Worm (Caenorhabditis elegans) whole organism, young adult: ENCODE results near the gene ccdc-149.

Experiments
- B0035.1 ChIP-seq: sonication (generic microtip); optimal IDR thresholded peaks from 2 replicates; lab custom pipeline; 2016; ENCODE audit warnings: missing genetic modification characterization, mild to moderate bottlenecking, missing compliant biosample characterization, missing genotype, missing genetic modification reagents
- F23B12.7 ChIP-seq: sonication (generic microtip); optimal IDR thresholded peaks from 2 replicates; lab custom pipeline; 2017; ENCODE audit warnings: missing genetic modification characterization, mild to moderate bottlenecking, missing compliant biosample characterization, antibody characterized with exemption, moderate library complexity; ENCODE audit not compliant: insufficient read depth
- F33H1.4 ChIP-seq: fragments of 200-800 bp; sonication (Bioruptor generic); IDR thresholded peaks from 2 replicates; pipeline ENCODE4 v1.3.6; 2022; ENCODE audit warnings: missing genetic modification reagents, missing genetic modification characterization, missing compliant biosample characterization
- F37B4.10 ChIP-seq: fragments of 200-800 bp; sonication (Bioruptor generic); IDR thresholded peaks from 2 replicates; pipeline ENCODE4 v1.3.6; 2022; ENCODE audit warnings: missing genetic modification characterization, missing compliant biosample characterization
- F52B5.7 ChIP-seq: sonication (generic microtip); optimal IDR thresholded peaks from 2 replicates; lab custom pipeline; 2016; ENCODE audit warnings: mild to moderate bottlenecking, missing genetic modification characterization, missing compliant biosample characterization
- K11D2.4 ChIP-seq: fragments of 200-800 bp; sonication (Bioruptor generic); IDR thresholded peaks from 2 replicates; pipeline ENCODE4 v1.3.6; 2022; ENCODE audit warnings: missing genetic modification reagents, missing genetic modification characterization, missing compliant biosample characterization
- K12H6.12 ChIP-seq: fragments of 200-800 bp; sonication (Bioruptor generic); optimal IDR thresholded peaks from 2 replicates; lab custom pipeline; 2018; ENCODE audit warnings: mild to moderate bottlenecking, missing genetic modification characterization, missing compliant biosample characterization
- Y53F4B.3 ChIP-seq: fragments of 200-800 bp; sonication (Bioruptor generic); IDR thresholded peaks from 2 replicates; pipeline ENCODE4 v1.3.6; 2022; ENCODE audit warnings: missing genetic modification reagents, missing genetic modification characterization, missing compliant biosample characterization
- ZK185.1 ChIP-seq: sonication (generic microtip); optimal IDR thresholded peaks from 2 replicates; lab custom pipeline; 2016; ENCODE audit warnings: mild to moderate bottlenecking, missing genetic modification characterization, missing compliant biosample characterization; ENCODE audit not compliant: poor library complexity, severe bottlenecking
- atf-7 ChIP-seq: sonication (generic microtip); optimal IDR thresholded peaks from 2 replicates; lab custom pipeline; 2017; ENCODE audit warnings: mild to moderate bottlenecking, missing genetic modification characterization, missing compliant biosample characterization
- athp-1 ChIP-seq: sonication (generic microtip); optimal IDR thresholded peaks from 2 replicates; lab custom pipeline; 2017; ENCODE audit warnings: mild to moderate bottlenecking, missing genetic modification characterization, missing compliant biosample characterization
- attf-3 ChIP-seq: fragments of 200-800 bp; sonication (Bioruptor generic); conservative IDR thresholded peaks from 2 replicates; pipeline ENCODE4 v1.3.6; 2022; ENCODE audit warnings: missing genetic modification reagents, missing genetic modification characterization, missing compliant biosample characterization
- attf-5 ChIP-seq: fragments of 200-800 bp; sonication (Bioruptor generic); optimal IDR thresholded peaks from 2 replicates; lab custom pipeline; 2018; ENCODE audit warnings: mild to moderate bottlenecking, missing genetic modification characterization, missing compliant biosample characterization
- bed-1 ChIP-seq: fragments of 200-800 bp; sonication (Bioruptor generic); IDR thresholded peaks from 2 replicates; pipeline ENCODE4 v1.3.6; 2022; ENCODE audit warnings: missing genetic modification reagents, missing genetic modification characterization, missing compliant biosample characterization
- bed-2 ChIP-seq: fragments of 200-800 bp; sonication (Bioruptor generic); IDR thresholded peaks from 2 replicates; pipeline ENCODE4 v1.3.6; 2022; ENCODE audit warnings: missing genetic modification reagents, missing genetic modification characterization, missing compliant biosample characterization
- cebp-1 ChIP-seq, 2 experiments: fragments of 200-800 bp in 1 of 2; sonication (Bioruptor generic) in 1 of 2; sonication (generic microtip) in 1 of 2; IDR thresholded peaks in 1 of 2; optimal IDR thresholded peaks in 1 of 2; 2 replicates each; pipeline versions ENCODE4 v1.3.6 to Lab custom; 2017 to 2022; ENCODE audit warnings: missing compliant biosample characterization in 2 of 2, missing genetic modification characterization in 2 of 2, mild to moderate bottlenecking in 1 of 2, missing genetic modification reagents in 1 of 2, moderate library complexity in 1 of 2
- chd-7 ChIP-seq: sonication (generic microtip); optimal IDR thresholded peaks from 2 replicates; lab custom pipeline; 2016; ENCODE audit warnings: mild to moderate bottlenecking, missing genetic modification characterization, moderate library complexity, missing compliant biosample characterization
- dpl-1 ChIP-seq: fragments of 150-350 bp; optimal IDR thresholded peaks from 2 replicates; lab custom pipeline; 2014; ENCODE audit warnings: missing biosample characterization, missing genetic modification reagents, missing genetic modification characterization
- egl-18 ChIP-seq: fragments of 200-800 bp; sonication (Bioruptor generic); IDR thresholded peaks from 2 replicates; pipeline ENCODE4 v1.3.6; 2022; ENCODE audit warnings: missing genetic modification reagents, missing genetic modification characterization, missing compliant biosample characterization
- ekl-4 ChIP-seq: fragments of 200-800 bp; sonication (Bioruptor generic); IDR thresholded peaks from 2 replicates; pipeline ENCODE4 v1.3.6; 2022; ENCODE audit warnings: missing genetic modification reagents, missing genetic modification characterization, missing compliant biosample characterization
- gei-17 ChIP-seq: fragments of 200-800 bp; sonication (Bioruptor generic); optimal IDR thresholded peaks from 2 replicates; lab custom pipeline; 2018; ENCODE audit warnings: mild to moderate bottlenecking, missing genetic modification characterization, missing compliant biosample characterization
- hmg-1.2 ChIP-seq: fragments of 200-800 bp; sonication (Bioruptor generic); IDR thresholded peaks from 2 replicates; pipeline ENCODE4 v1.3.6; 2022; ENCODE audit warnings: missing genetic modification reagents, missing genetic modification characterization, missing compliant biosample characterization
- let-607 ChIP-seq, 2 experiments: fragments of 200-800 bp in 1 of 2; sonication (Bioruptor generic) in 1 of 2; sonication (generic microtip) in 1 of 2; optimal IDR thresholded peaks; 2 replicates each; lab custom pipeline; 2016 to 2018; ENCODE audit warnings: mild to moderate bottlenecking in 2 of 2, missing compliant biosample characterization in 2 of 2, missing genetic modification characterization in 2 of 2, moderate library complexity in 2 of 2, missing genotype in 1 of 2
- lin-26 ChIP-seq: fragments of 200-800 bp; sonication (Bioruptor generic); IDR thresholded peaks from 2 replicates; pipeline ENCODE4 v1.3.6; 2022; ENCODE audit warnings: missing genetic modification reagents, missing genetic modification characterization, missing compliant biosample characterization
- lin-40 ChIP-seq: sonication (generic microtip); optimal IDR thresholded peaks from 2 replicates; lab custom pipeline; 2016; ENCODE audit warnings: missing genetic modification characterization, mild to moderate bottlenecking, missing compliant biosample characterization, missing genotype, missing genetic modification reagents
- lsl-1 ChIP-seq: fragments of 200-800 bp; sonication (Bioruptor generic); optimal IDR thresholded peaks from 2 replicates; lab custom pipeline; 2018; ENCODE audit warnings: mild to moderate bottlenecking, missing genetic modification characterization, moderate library complexity, missing compliant biosample characterization
- mcd-1 ChIP-seq: fragments of 200-800 bp; sonication (Bioruptor generic); IDR thresholded peaks from 2 replicates; pipeline ENCODE4 v1.3.6; 2022; ENCODE audit warnings: missing genetic modification reagents, missing genetic modification characterization, missing compliant biosample characterization
- nfya-2 ChIP-seq: fragments of 200-800 bp; sonication (Bioruptor generic); IDR thresholded peaks from 2 replicates; pipeline ENCODE4 v1.3.6; 2022; ENCODE audit warnings: missing genetic modification reagents, missing genetic modification characterization, missing compliant biosample characterization
- nfyb-1 ChIP-seq: fragments of 200-800 bp; sonication (Bioruptor generic); IDR thresholded peaks from 2 replicates; pipeline ENCODE4 v1.3.6; 2022; ENCODE audit warnings: missing genetic modification reagents, missing genetic modification characterization, missing compliant biosample characterization
- nhr-27 ChIP-seq: fragments of 200-800 bp; sonication (Bioruptor generic); optimal IDR thresholded peaks from 2 replicates; lab custom pipeline; 2018; ENCODE audit warnings: mild to moderate bottlenecking, missing genetic modification characterization, moderate library complexity, missing compliant biosample characterization
- nhr-80 ChIP-seq: sonication (generic microtip); optimal IDR thresholded peaks from 2 replicates; lab custom pipeline; 2016; ENCODE audit warnings: missing genetic modification characterization, missing compliant biosample characterization
- repo-1 ChIP-seq: sonication (generic microtip); optimal IDR thresholded peaks from 2 replicates; lab custom pipeline; 2017; ENCODE audit warnings: mild to moderate bottlenecking, missing genetic modification characterization, missing compliant biosample characterization
- sdz-38 ChIP-seq: sonication (generic microtip); optimal IDR thresholded peaks from 2 replicates; lab custom pipeline; 2016; ENCODE audit warnings: missing genotype, missing genetic modification characterization, missing compliant biosample characterization
- snpc-3.4 ChIP-seq: sonication (generic microtip); optimal IDR thresholded peaks from 2 replicates; lab custom pipeline; 2017; ENCODE audit warnings: missing genetic modification characterization, mild to moderate bottlenecking, missing compliant biosample characterization, antibody characterized with exemption, moderate library complexity, missing genotype, missing genetic modification reagents
- somi-1 ChIP-seq: fragments of 200-800 bp; sonication (Bioruptor generic); optimal IDR thresholded peaks from 2 replicates; lab custom pipeline; 2018; ENCODE audit warnings: mild to moderate bottlenecking, missing genetic modification characterization, missing compliant biosample characterization
- sptf-2 ChIP-seq: fragments of 200-800 bp; sonication (Bioruptor generic); optimal IDR thresholded peaks from 2 replicates; lab custom pipeline; 2018; ENCODE audit warnings: mild to moderate bottlenecking, missing genetic modification characterization, missing compliant biosample characterization
- tbp1 ChIP-seq: fragments of 200-800 bp; sonication (Bioruptor generic); optimal IDR thresholded peaks from 2 replicates; lab custom pipeline; 2018; ENCODE audit warnings: mild to moderate bottlenecking, missing genetic modification characterization, missing compliant biosample characterization
- tlf-1 ChIP-seq: fragments of 200-800 bp; sonication (Bioruptor generic); optimal IDR thresholded peaks from 2 replicates; lab custom pipeline; 2018; ENCODE audit warnings: mild to moderate bottlenecking, missing genetic modification characterization, missing compliant biosample characterization
- zfh-2 ChIP-seq: fragments of 200-800 bp; sonication (Bioruptor generic); conservative IDR thresholded peaks from 2 replicates; pipeline ENCODE4 v1.3.6; 2022; ENCODE audit warnings: missing genetic modification reagents, missing genetic modification characterization, missing compliant biosample characterization
- ztf-22 ChIP-seq: fragments of 200-800 bp; sonication (Bioruptor generic); optimal IDR thresholded peaks from 2 replicates; lab custom pipeline; 2018; ENCODE audit warnings: mild to moderate bottlenecking, missing genetic modification characterization, moderate library complexity, missing compliant biosample characterization
- ztf-26 ChIP-seq: sonication (generic microtip); optimal IDR thresholded peaks from 2 replicates; lab custom pipeline; 2017; ENCODE audit warnings: missing genetic modification characterization, missing compliant biosample characterization
- ztf-28 ChIP-seq: fragments of 200-800 bp; sonication (Bioruptor generic); IDR thresholded peaks from 2 replicates; pipeline ENCODE4 v1.3.6; 2022; ENCODE audit warnings: missing genetic modification reagents, missing genetic modification characterization, missing compliant biosample characterization

Gene ccdc-149

ce11 chrX:11467320-11467732, 43.9 kb downstream of the ccdc-149 start (continued):
- TF ChIP-seq dpl-1 (GFP tag; lab: Kevin White, UChicago): no peak
- TF ChIP-seq attf-3 (GFP tag; lab: Robert Waterston, UW): no peak
- TF ChIP-seq B0035.1 (tag; lab: Kevin White, UChicago): peak; percentile 4
- TF ChIP-seq sdz-38 (tag; lab: Kevin White, UChicago): no peak
- no peak for TF ChIP-seq ztf-28
- TF ChIP-seq ztf-26 (tag; lab: Kevin White, UChicago): no peak
- no peak for TF ChIP-seq lin-26 (GFP tag; lab: Robert Waterston, UW)
- no peak for TF ChIP-seq nfya-2
- TF ChIP-seq attf-5 (GFP tag; lab: Kevin White, UChicago): peak; percentile 59
- peak; percentile 67 for TF ChIP-seq somi-1 (GFP tag; lab: Kevin White, UChicago)
- no peak for TF ChIP-seq lsl-1
- TF ChIP-seq, all 124 proteins: peak for 22

- TF ChIP-seq sptf-2 (GFP tag; lab: Kevin White, UChicago): no peak
- TF ChIP-seq tlf-1 (GFP tag; lab: Kevin White, UChicago): no peak
- TF ChIP-seq lin-26 (GFP tag; lab: Robert Waterston, UW): no peak
- no peak for TF ChIP-seq athp-1 (tag; lab: Kevin White, UChicago)
- no peak for TF ChIP-seq dpl-1 (GFP tag; lab: Kevin White, UChicago)
- no peak for TF ChIP-seq F52B5.7 (tag; lab: Kevin White, UChicago)
- TF ChIP-seq nfyb-1 (GFP tag; lab: Robert Waterston, UW): 0 out of 2 replicates have a peak, but pooled peaks have one; percentile 28
- peak; percentile 91 for TF ChIP-seq nhr-80 (tag; lab: Kevin White, UChicago)
- no peak for TF ChIP-seq ztf-28
- no peak for TF ChIP-seq egl-18
- TF ChIP-seq ztf-22 (GFP tag; lab: Kevin White, UChicago): no peak
- no peak for TF ChIP-seq F33H1.4 (GFP tag; lab: Robert Waterston, UW)
- no peak for TF ChIP-seq F37B4.10 (GFP tag; lab: Robert Waterston, UW)
- TF ChIP-seq snpc-3.4 (tag; lab: Kevin White, UChicago): no peak
- peak in 1 of 2 experiments; percentile 46 for TF ChIP-seq let-607 (tag; optimal IDR thresholded peaks at IDR 0.05; lab: Kevin White, UChicago)
- peak; percentile 5 for TF ChIP-seq atf-7 (tag; lab: Kevin White, UChicago)
- TF ChIP-seq ekl-4 (GFP tag; lab: Robert Waterston, UW): no peak
- no peak for TF ChIP-seq F23B12.7 (tag; lab: Kevin White, UChicago)
These were observed 44.6 kb downstream of the ccdc-149 start for ce11 chrX:11466444-11467319.

- TF ChIP-seq chd-7 (tag; lab: Kevin White, UChicago): peak; percentile 2
- no peak for TF ChIP-seq bed-2
- peak; percentile 73; the same call in 1 of the 2 replicates for TF ChIP-seq hmg-1.2 (GFP tag; lab: Robert Waterston, UW)
- peak; percentile 1 for TF ChIP-seq attf-5 (GFP tag; lab: Kevin White, UChicago)
- no peak for TF ChIP-seq Y53F4B.3 (GFP tag; lab: Robert Waterston, UW)
- TF ChIP-seq bed-1 (GFP tag; lab: Robert Waterston, UW): no peak
- peak; percentile 52 for TF ChIP-seq somi-1 (GFP tag; lab: Kevin White, UChicago)
- peak; percentile 52 for TF ChIP-seq ZK185.1 (tag; lab: Kevin White, UChicago)
- 0 out of 2 replicates have a peak, but pooled peaks have one; percentile 24 for TF ChIP-seq K11D2.4 (GFP tag; lab: Robert Waterston, UW)
- peak; percentile 18 for TF ChIP-seq gei-17 (GFP tag; lab: Kevin White, UChicago)
- no peak for TF ChIP-seq sdz-38 (tag; lab: Kevin White, UChicago)
- TF ChIP-seq nhr-27 (tag; lab: Kevin White, UChicago): no peak
- TF ChIP-seq zfh-2 (GFP tag; lab: Robert Waterston, UW): peak; percentile 94
- TF ChIP-seq K12H6.12 (tag; lab: Kevin White, UChicago): peak; percentile 44
- TF ChIP-seq repo-1: no peak
- no peak for TF ChIP-seq cebp-1 (GFP tag; IDR thresholded peaks at IDR 0.05; lab: Robert Waterston, UW)
- peak; percentile 58 for TF ChIP-seq cebp-1 (tag; optimal IDR thresholded peaks at IDR 0.05; lab: Kevin White, UChicago)
- no peak for TF ChIP-seq tlf-1 (GFP tag; lab: Kevin White, UChicago)
- peak; percentile 59 for TF ChIP-seq nhr-80 (tag; lab: Kevin White, UChicago)
- peak; percentile 15 for TF ChIP-seq tbp1
- peak; percentile 5 for TF ChIP-seq atf-7 (tag; lab: Kevin White, UChicago)
- peak; percentile 76 for TF ChIP-seq lin-40 (tag; lab: Kevin White, UChicago)
- TF ChIP-seq mcd-1 (GFP tag; lab: Robert Waterston, UW): peak; percentile 40; the same call in 1 of the 2 replicates
These were observed 46.0 kb downstream of the ccdc-149 start, which contains the start of gene lin-14 for ce11 chrX:11465215-11465614. lin-14 (plus strand) TSS chrX:11465560.
